Worm (Caenorhabditis elegans): ENCODE measurements around the gene eea-1.

DNA sequence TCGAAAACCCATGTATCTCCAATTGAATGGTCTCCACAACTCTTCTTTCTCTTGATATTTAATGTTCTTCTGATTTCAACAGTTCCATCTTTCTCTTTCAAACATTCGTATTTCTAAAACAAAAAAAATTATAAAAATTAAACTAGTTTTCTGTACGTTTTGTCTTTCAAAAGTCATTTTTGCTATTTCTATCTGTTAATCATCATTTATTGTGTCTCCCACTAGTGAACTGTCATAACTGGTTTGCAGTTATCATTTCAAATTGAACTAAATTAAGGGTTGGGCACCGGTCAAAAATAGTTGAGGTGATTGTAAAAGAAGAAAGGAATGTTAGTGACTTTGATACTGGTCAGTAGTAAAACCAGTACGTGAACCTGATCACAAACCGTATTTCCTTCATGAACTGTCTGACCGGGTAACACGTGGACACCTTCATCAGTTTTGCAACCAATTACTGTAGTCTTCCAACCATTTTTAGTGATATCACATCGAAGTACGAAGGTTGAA, 8.8 kb downstream of the eea-1 start:
- TF ChIP-seq W03F9.2 (tag; optimal IDR thresholded peaks at IDR 0.05) (no peak), him-1 (tag; optimal IDR thresholded peaks at IDR 0.05) (no peak)

Data from whole organism, L4/young adult.